Worm (Caenorhabditis elegans): Measurements from ENCODE around the gene irld-34.

Gene irld-34

DNA sequence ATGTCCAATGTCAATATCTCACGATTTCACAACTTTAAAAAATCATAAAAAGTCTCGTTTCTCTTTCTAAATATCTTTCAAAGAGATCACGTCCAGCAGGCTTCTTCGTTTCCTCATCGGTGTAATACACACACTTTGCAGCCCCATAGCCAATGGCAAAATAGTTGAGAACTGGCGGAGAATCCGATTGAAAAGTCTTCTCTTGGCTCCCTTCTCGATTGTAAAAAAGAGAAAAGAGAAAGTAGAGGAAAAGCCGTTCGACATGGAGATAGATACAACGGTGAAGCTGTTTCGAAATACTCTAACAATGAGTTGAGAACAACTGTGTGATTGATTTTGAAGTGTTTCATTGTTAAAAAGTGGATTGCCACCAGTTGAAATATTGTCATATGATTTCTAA, 3.1 kb upstream of the irld-34 start (continued):
- TF ChIP-seq ceh-63 (GFP tag; optimal IDR thresholded peaks at IDR 0.05) (no peak), tbx-2 (tag; optimal IDR thresholded peaks at IDR 0.05) (no peak), fkh-4 (tag; optimal IDR thresholded peaks at IDR 0.05; ENCODE audit: borderline replicate concordance) (peak; percentile 1), C34B4.2 (tag; optimal IDR thresholded peaks at IDR 0.05) (no peak), fkh-10 (GFP tag; optimal IDR thresholded peaks at IDR 0.05) (no peak), ceh-90 (tag; optimal IDR thresholded peaks at IDR 0.05) (no peak)

DNA sequence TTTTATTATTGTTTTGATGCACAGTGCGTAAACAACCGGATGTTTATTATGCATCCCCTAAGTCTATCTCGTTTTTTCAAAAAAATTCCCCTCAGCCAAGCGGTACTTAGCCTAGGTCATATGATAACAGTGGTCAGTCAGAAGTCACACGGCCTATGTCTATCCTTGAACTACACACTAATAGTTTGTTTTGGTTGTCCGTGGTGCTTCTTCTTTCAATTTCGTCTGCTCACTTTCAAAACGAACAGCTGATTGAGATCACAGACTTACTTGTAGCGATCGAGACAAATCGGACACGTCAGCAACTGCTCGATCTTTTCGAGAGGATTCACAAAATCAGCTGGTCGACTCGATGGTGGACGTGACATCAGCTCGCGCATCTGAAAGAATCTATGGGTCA, 1.9 kb upstream of the irld-34 start:
- TF ChIP-seq rnt-1 (tag; optimal IDR thresholded peaks at IDR 0.05) (peak; percentile 46), nhr-77 (tag; optimal IDR thresholded peaks at IDR 0.05) (no peak), efl-1 (optimal IDR thresholded peaks at IDR 0.05) (no peak), efl-1 (GFP tag; optimal IDR thresholded peaks at IDR 0.05 in 1 of 2) (peak; percentile 10 to 94), nhr-71 (tag; optimal IDR thresholded peaks at IDR 0.05) (peak; percentile 40), lin-14 (GFP tag; optimal IDR thresholded peaks at IDR 0.05) (peak; percentile 40), lsy-2 (tag; optimal IDR thresholded peaks at IDR 0.05) (peak in 1 of 2 experiments; percentile 42)

DNA sequence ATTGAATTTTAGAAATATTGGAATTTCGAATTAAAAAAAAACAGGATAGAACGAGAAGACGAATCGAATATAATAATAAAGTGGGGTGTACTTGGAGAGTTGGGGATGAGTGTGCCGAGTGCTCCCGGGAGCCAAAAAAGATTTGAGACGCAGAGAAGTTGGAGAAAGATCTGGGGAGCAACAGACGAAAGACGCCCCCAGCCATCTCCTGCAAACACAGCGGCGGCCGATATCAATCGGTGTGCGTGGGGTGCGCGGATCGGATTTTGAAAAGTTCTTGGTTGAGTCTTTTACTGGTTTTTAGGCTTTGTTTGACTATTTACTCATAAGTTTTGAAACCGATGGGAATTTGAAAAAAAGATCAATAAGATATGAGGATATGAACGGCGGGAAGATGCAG, 1.1 kb upstream of the irld-34 start, which contains the start of gene nhl-1:
Gene nhl-1 (minus strand): TSS at position 101 of the 400 bp plus-strand sequence.
- TF ChIP-seq unc-62 (GFP tag; optimal IDR thresholded peaks at IDR 0.05) (no peak), nhr-71 (tag; optimal IDR thresholded peaks at IDR 0.05) (peak; percentile 1), nhr-20 (tag; optimal IDR thresholded peaks at IDR 0.05) (no peak), tlp-1 (tag; optimal IDR thresholded peaks at IDR 0.05) (no peak), rnt-1 (tag; optimal IDR thresholded peaks at IDR 0.05) (peak; percentile 44)

DNA sequence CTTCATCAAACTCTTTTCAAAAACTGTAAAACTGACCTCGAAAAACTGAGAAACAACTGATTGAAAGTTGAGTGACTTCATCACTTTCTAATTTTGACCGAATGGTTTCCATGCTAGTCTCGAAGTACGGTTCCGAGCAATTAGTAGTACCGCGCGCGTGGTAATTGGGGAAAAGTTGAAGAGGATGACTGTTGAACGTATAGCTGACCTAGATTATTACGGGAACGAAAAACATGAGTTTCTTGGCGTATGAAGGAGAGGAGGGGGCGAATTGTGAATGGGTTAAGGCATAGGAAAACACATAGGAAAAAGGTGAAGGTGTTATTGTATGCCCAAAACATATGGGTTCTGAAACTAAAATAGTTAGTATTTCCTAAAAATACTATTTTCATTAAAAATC, 6.7 kb downstream of the irld-34 start, which contains the start of gene ptr-9:
Gene ptr-9 (minus strand): TSS at position 101 of the 400 bp plus-strand sequence.
- TF ChIP-seq hpl-2 (GFP tag; optimal IDR thresholded peaks at IDR 0.05) (no peak), ces-1 (GFP tag; optimal IDR thresholded peaks at IDR 0.05) (no peak), ztf-11 (tag; optimal IDR thresholded peaks at IDR 0.05) (no peak), nhr-84 (tag; optimal IDR thresholded peaks at IDR 0.05) (no peak), unc-30 (tag; optimal IDR thresholded peaks at IDR 0.05) (no peak), blmp-1 (tag; optimal IDR thresholded peaks at IDR 0.05) (peak; percentile 35), lin-39 (tag; optimal IDR thresholded peaks at IDR 0.05) (no peak), dsc-1 (tag; optimal IDR thresholded peaks at IDR 0.05) (no peak)

DNA sequence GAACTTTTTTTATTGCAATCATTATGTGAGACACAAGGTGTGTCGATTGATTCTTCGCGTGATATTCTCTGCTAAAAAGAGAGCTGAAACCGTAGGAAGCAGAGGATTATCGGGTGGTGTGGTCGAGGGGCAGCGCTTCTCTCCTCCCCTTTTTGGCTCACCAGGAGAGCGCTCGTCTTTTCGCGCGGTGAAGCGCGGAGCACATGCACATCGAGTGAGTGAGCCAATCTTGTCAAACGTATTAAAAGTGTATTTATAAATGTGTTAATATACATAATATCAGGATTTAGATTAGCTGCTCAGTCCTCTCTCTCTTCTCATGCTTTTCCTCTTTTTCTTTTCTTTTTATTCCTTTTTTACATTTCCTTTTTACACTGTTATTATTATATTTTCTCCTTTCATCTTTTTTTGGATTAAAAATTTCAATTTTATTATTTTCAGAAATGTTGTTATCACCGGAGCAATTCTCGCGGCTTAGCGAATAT, 7.8 kb downstream of the irld-34 start, which contains the start of gene dgk-3:
Gene dgk-3 (plus strand): TSS at position 435 of the 485 bp plus-strand sequence.
- TF ChIP-seq zip-4 (GFP tag; optimal IDR thresholded peaks at IDR 0.05) (no peak), F16B12.6 (tag; optimal IDR thresholded peaks at IDR 0.05) (no peak), efl-1 (optimal IDR thresholded peaks at IDR 0.05) (no peak), efl-1 (GFP tag; optimal IDR thresholded peaks at IDR 0.05 in 1 of 2) (peak in 1 of 2 experiments; percentile 69), sox-4 (tag; optimal IDR thresholded peaks at IDR 0.05) (peak; percentile 38), efl-3 (GFP tag; optimal IDR thresholded peaks at IDR 0.05) (no peak), dsc-1 (tag; optimal IDR thresholded peaks at IDR 0.05) (peak; percentile 83), C34B4.2 (tag; optimal IDR thresholded peaks at IDR 0.05) (no peak), sptf-1 (tag; optimal IDR thresholded peaks at IDR 0.05) (no peak), fkh-8 (tag; optimal IDR thresholded peaks at IDR 0.05) (peak; percentile 44), ceh-82 (tag; optimal IDR thresholded peaks at IDR 0.05) (no peak), ceh-8 (GFP tag; optimal IDR thresholded peaks at IDR 0.05) (no peak), ztf-4 (tag; optimal IDR thresholded peaks at IDR 0.05) (no peak), pag-3 (tag; optimal IDR thresholded peaks at IDR 0.05; ENCODE audit: borderline replicate concordance, insufficient read depth) (no peak), pax-3 (tag; optimal IDR thresholded peaks at IDR 0.05) (peak; percentile 58)
